Worm (Caenorhabditis elegans) whole organism, L2 larva: ENCODE data around the gene M04G7.5.

Experiments
- C34F6.9 ChIP-seq: fragments of 150-350 bp; optimal IDR thresholded peaks from 2 replicates; lab custom pipeline; 2014; ENCODE audit warnings: missing biosample characterization, missing genetic modification characterization
- F13H6.1 ChIP-seq: sonication (generic microtip); optimal IDR thresholded peaks from 2 replicates; lab custom pipeline; 2016; ENCODE audit warnings: missing genetic modification characterization, missing compliant biosample characterization
- R02D3.7 ChIP-seq: fragments of 150-350 bp; optimal IDR thresholded peaks from 2 replicates; lab custom pipeline; 2014; ENCODE audit warnings: missing biosample characterization, missing genetic modification characterization
- Y55F3AM.14 ChIP-seq: fragments of 200-800 bp; sonication (Bioruptor generic); optimal IDR thresholded peaks from 2 replicates; lab custom pipeline; 2018; ENCODE audit warnings: mild to moderate bottlenecking, missing genetic modification characterization, missing compliant biosample characterization
- ZK546.5 ChIP-seq: sonication (generic microtip); optimal IDR thresholded peaks from 2 replicates; lab custom pipeline; 2017; ENCODE audit warnings: missing biosample characterization, missing genetic modification characterization
- alr-1 ChIP-seq: fragments of 150-350 bp; optimal IDR thresholded peaks from 2 replicates; lab custom pipeline; 2014; ENCODE audit warnings: missing biosample characterization, missing genetic modification characterization
- aly-2 ChIP-seq: fragments of 150-350 bp; optimal IDR thresholded peaks from 2 replicates; lab custom pipeline; 2014; ENCODE audit warnings: missing biosample characterization, missing genetic modification characterization
- ama-1 ChIP-seq: fragments of 150-350 bp; optimal IDR thresholded peaks from 2 replicates; lab custom pipeline; 2018; ENCODE audit warnings: inconsistent platforms
- blmp-1 ChIP-seq: sonication (generic microtip); optimal IDR thresholded peaks from 2 replicates; lab custom pipeline; 2017; ENCODE audit warnings: missing genetic modification characterization, mild to moderate bottlenecking, missing compliant biosample characterization, antibody characterized with exemption, moderate library complexity; ENCODE audit not compliant: insufficient read depth
- ceh-16 ChIP-seq: fragments of 150-350 bp; optimal IDR thresholded peaks from 2 replicates; lab custom pipeline; 2014; ENCODE audit warnings: missing biosample characterization, missing genetic modification characterization
- ceh-82 ChIP-seq: fragments of 150-350 bp; optimal IDR thresholded peaks from 2 replicates; lab custom pipeline; 2014; ENCODE audit warnings: missing biosample characterization, missing genetic modification characterization
- crh-2 ChIP-seq: sonication (generic microtip); optimal IDR thresholded peaks from 2 replicates; lab custom pipeline; 2017; ENCODE audit warnings: missing biosample characterization, missing genetic modification characterization
- dmd-4 ChIP-seq: sonication (generic microtip); optimal IDR thresholded peaks from 2 replicates; lab custom pipeline; 2017; ENCODE audit warnings: missing biosample characterization, missing genetic modification characterization
- egl-27 ChIP-seq: sonication (generic microtip); optimal IDR thresholded peaks from 3 replicates; lab custom pipeline; 2017; ENCODE audit warnings: missing biosample characterization, missing genetic modification reagents, missing genetic modification characterization
- elt-1 ChIP-seq: fragments of 150-350 bp; optimal IDR thresholded peaks from 2 replicates; lab custom pipeline; 2014; ENCODE audit warnings: missing biosample characterization, missing genetic modification characterization
- elt-3 ChIP-seq: sonication (generic microtip); optimal IDR thresholded peaks from 2 replicates; lab custom pipeline; 2017; ENCODE audit warnings: missing biosample characterization, missing genetic modification characterization
- fos-1 ChIP-seq: fragments of 150-350 bp; optimal IDR thresholded peaks from 2 replicates; lab custom pipeline; 2014; ENCODE audit warnings: missing biosample characterization, missing genetic modification characterization
- gmeb-1 ChIP-seq: fragments of 150-350 bp; optimal IDR thresholded peaks from 2 replicates; lab custom pipeline; 2014; ENCODE audit warnings: missing biosample characterization, missing genetic modification characterization
- lin-11 ChIP-seq: fragments of 150-350 bp; sonication (generic microtip); optimal IDR thresholded peaks from 2 replicates; lab custom pipeline; 2014; ENCODE audit warnings: missing biosample characterization, missing genetic modification characterization, inconsistent platforms, mixed read lengths
- lin-13 ChIP-seq: fragments of 150-350 bp; optimal IDR thresholded peaks from 2 replicates; lab custom pipeline; 2014; ENCODE audit warnings: missing biosample characterization, missing genetic modification reagents, missing genetic modification characterization
- lin-39 ChIP-seq: fragments of 150-350 bp; optimal IDR thresholded peaks from 2 replicates; lab custom pipeline; 2014; ENCODE audit warnings: missing biosample characterization, missing genetic modification reagents, missing genetic modification characterization
- lsy-2 ChIP-seq, 2 experiments: fragments of 150-350 bp in 1 of 2; sonication (generic microtip) in 1 of 2; optimal IDR thresholded peaks; 2 replicates each; lab custom pipeline; 2014 to 2017; ENCODE audit warnings: missing biosample characterization in 2 of 2, missing genetic modification characterization in 2 of 2
- mab-5 ChIP-seq: fragments of 150-350 bp; optimal IDR thresholded peaks from 2 replicates; lab custom pipeline; 2014; ENCODE audit warnings: missing biosample characterization, missing genetic modification characterization
- mbf-1 ChIP-seq: sonication (generic microtip); optimal IDR thresholded peaks from 2 replicates; lab custom pipeline; 2017; ENCODE audit warnings: missing biosample characterization, missing genetic modification characterization
- mdl-1 ChIP-seq, 2 experiments: fragments of 150-350 bp in 1 of 2; sonication (generic microtip) in 1 of 2; optimal IDR thresholded peaks; 2 replicates each; lab custom pipeline; 2017; ENCODE audit warnings: missing biosample characterization in 2 of 2, missing genetic modification characterization in 2 of 2
- nhr-10 ChIP-seq: sonication (generic microtip); optimal IDR thresholded peaks from 2 replicates; lab custom pipeline; 2017; ENCODE audit warnings: missing biosample characterization, missing genetic modification characterization
- nhr-11 ChIP-seq: fragments of 150-350 bp; optimal IDR thresholded peaks from 2 replicates; lab custom pipeline; 2014; ENCODE audit warnings: missing biosample characterization, missing genetic modification characterization
- nhr-12 ChIP-seq: fragments of 150-350 bp; optimal IDR thresholded peaks from 2 replicates; lab custom pipeline; 2014; ENCODE audit warnings: missing biosample characterization, missing genetic modification characterization
- nhr-129 ChIP-seq: fragments of 150-350 bp; optimal IDR thresholded peaks from 2 replicates; lab custom pipeline; 2014; ENCODE audit warnings: missing biosample characterization, missing genetic modification characterization
- nhr-21 ChIP-seq: fragments of 150-350 bp; optimal IDR thresholded peaks from 2 replicates; lab custom pipeline; 2014; ENCODE audit warnings: missing biosample characterization, missing genetic modification characterization
- nhr-23 ChIP-seq: fragments of 150-350 bp; optimal IDR thresholded peaks from 2 replicates; lab custom pipeline; 2014; ENCODE audit warnings: missing biosample characterization, missing genetic modification reagents, missing genetic modification characterization
- nhr-237 ChIP-seq: fragments of 150-350 bp; optimal IDR thresholded peaks from 2 replicates; lab custom pipeline; 2014; ENCODE audit warnings: missing biosample characterization, missing genetic modification characterization
- nhr-25 ChIP-seq: fragments of 150-350 bp; sonication (generic microtip); optimal IDR thresholded peaks from 3 replicates; lab custom pipeline; 2014; ENCODE audit warnings: missing biosample characterization, missing genetic modification characterization
- nhr-6 ChIP-seq: fragments of 150-350 bp; optimal IDR thresholded peaks from 2 replicates; lab custom pipeline; 2014; ENCODE audit warnings: missing biosample characterization, missing genetic modification characterization
- nhr-77 ChIP-seq: fragments of 150-350 bp; optimal IDR thresholded peaks from 2 replicates; lab custom pipeline; 2014; ENCODE audit warnings: missing biosample characterization, missing genetic modification characterization
- peb-1 ChIP-seq: fragments of 150-350 bp; optimal IDR thresholded peaks from 2 replicates; lab custom pipeline; 2014; ENCODE audit warnings: missing biosample characterization, missing genetic modification characterization
- sem-4 ChIP-seq: fragments of 150-350 bp; optimal IDR thresholded peaks from 2 replicates; lab custom pipeline; 2014; ENCODE audit warnings: missing biosample characterization, missing genetic modification reagents, missing genetic modification characterization
- skn-1 ChIP-seq: sonication (generic microtip); optimal IDR thresholded peaks from 2 replicates; lab custom pipeline; 2017; ENCODE audit warnings: missing biosample characterization, missing genetic modification characterization
- sma-3 ChIP-seq: sonication (generic microtip); optimal IDR thresholded peaks from 2 replicates; lab custom pipeline; 2016; ENCODE audit warnings: missing genetic modification reagents, missing genetic modification characterization, missing compliant biosample characterization
- sma-9 ChIP-seq, 2 experiments: fragments of 150-350 bp in 1 of 2; sonication (generic microtip) in 1 of 2; optimal IDR thresholded peaks; 2 replicates each; lab custom pipeline; 2014 to 2016; ENCODE audit warnings: missing genetic modification characterization in 2 of 2, mild to moderate bottlenecking in 1 of 2, missing biosample characterization in 1 of 2, missing compliant biosample characterization in 1 of 2, missing genetic modification reagents in 1 of 2, moderate library complexity in 1 of 2
- snpc-4 ChIP-seq: fragments of 150-350 bp; optimal IDR thresholded peaks from 2 replicates; lab custom pipeline; 2014; ENCODE audit warnings: missing biosample characterization, missing genetic modification characterization
- unc-39 ChIP-seq: fragments of 150-350 bp; optimal IDR thresholded peaks from 2 replicates; lab custom pipeline; 2014; ENCODE audit warnings: missing biosample characterization, missing genetic modification characterization
- unc-55 ChIP-seq: fragments of 150-350 bp; sonication (generic microtip); optimal IDR thresholded peaks from 3 replicates; lab custom pipeline; 2014; ENCODE audit warnings: missing biosample characterization, missing genetic modification reagents, missing genetic modification characterization
- unc-62 ChIP-seq: fragments of 150-350 bp; optimal IDR thresholded peaks from 2 replicates; lab custom pipeline; 2014; ENCODE audit warnings: missing biosample characterization, missing genetic modification reagents, missing genetic modification characterization
- zag-1 ChIP-seq: fragments of 150-350 bp; optimal IDR thresholded peaks from 2 replicates; lab custom pipeline; 2014; ENCODE audit warnings: missing biosample characterization, missing genetic modification characterization
- ztf-1 ChIP-seq: fragments of 200-800 bp; sonication (Bioruptor generic); conservative IDR thresholded peaks from 2 replicates; pipeline ENCODE4 v1.3.6; 2022; ENCODE audit warnings: missing genetic modification characterization, missing compliant biosample characterization
- ztf-11 ChIP-seq: sonication (generic microtip); optimal IDR thresholded peaks from 2 replicates; lab custom pipeline; 2017; ENCODE audit warnings: missing biosample characterization, missing genetic modification characterization
- ztf-4 ChIP-seq: fragments of 150-350 bp; optimal IDR thresholded peaks from 2 replicates; lab custom pipeline; 2014; ENCODE audit warnings: missing biosample characterization, missing genetic modification characterization

M04G7.5 gene

DNA sequence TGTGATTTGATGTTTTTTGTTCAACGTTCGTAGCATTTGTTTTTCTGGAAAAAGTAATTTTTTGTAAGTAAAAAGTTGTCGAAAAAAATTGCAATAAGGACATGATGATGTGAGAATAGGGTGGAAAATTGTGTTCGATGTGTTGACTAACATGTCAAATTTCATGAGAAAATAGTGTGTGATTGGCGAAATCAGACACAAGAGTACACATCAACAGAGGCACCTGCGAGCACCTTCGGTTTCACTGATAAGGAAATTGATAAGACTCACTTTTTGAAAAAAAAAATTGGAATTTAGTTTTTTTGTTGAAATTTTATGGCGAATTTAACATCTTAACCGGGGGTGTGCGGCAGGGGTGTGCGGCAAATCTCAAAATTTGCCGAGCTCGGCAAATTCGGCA is 14.4 kb upstream of the M04G7.5 start, which contains the start of gene hum-8:
Gene hum-8 (minus strand): TSS at position 46 of the 400 bp plus-strand sequence.
- peak; percentile 91 for TF ChIP-seq fos-1 (tag; lab: Kevin White, UChicago)
- TF ChIP-seq sma-3, result no peak

- TF ChIP-seq ztf-1 (GFP tag; lab: Robert Waterston, UW), result no peak
- peak; percentile 1 for TF ChIP-seq blmp-1
- TF ChIP-seq zag-1 (tag; lab: Kevin White, UChicago), result peak; percentile 39
- no peak for TF ChIP-seq peb-1 (tag; lab: Kevin White, UChicago)
- peak; percentile 81 for TF ChIP-seq fos-1 (tag; lab: Kevin White, UChicago)
- TF ChIP-seq elt-1 (tag; lab: Kevin White, UChicago), result no peak
- peak; percentile 44 for TF ChIP-seq lin-11 (tag; lab: Kevin White, UChicago)
- TF ChIP-seq egl-27, result peak; percentile 51
- TF ChIP-seq unc-55 (GFP tag; lab: Kevin White, UChicago), result peak; percentile 96
- peak; percentile 94 for TF ChIP-seq lin-13
- no peak for TF ChIP-seq dmd-4 (tag; lab: Kevin White, UChicago)
- TF ChIP-seq Y55F3AM.14 (GFP tag; lab: Kevin White, UChicago), result no peak
- TF ChIP-seq sem-4 (tag; lab: Kevin White, UChicago), result peak; percentile 75
- TF ChIP-seq nhr-77 (tag; lab: Kevin White, UChicago), result peak; percentile 56
- peak; percentile 94 for TF ChIP-seq sma-3
- no peak for TF ChIP-seq nhr-10 (tag; lab: Kevin White, UChicago)
- no peak for TF ChIP-seq nhr-23 (tag; lab: Kevin White, UChicago)
- TF ChIP-seq lin-39 (tag; lab: Kevin White, UChicago), result no peak
- TF ChIP-seq nhr-237 (tag; lab: Kevin White, UChicago), result no peak
- TF ChIP-seq R02D3.7, result peak; percentile 35
- peak; percentile 74 for TF ChIP-seq ceh-16 (tag; lab: Kevin White, UChicago)
- TF ChIP-seq gmeb-1 (tag; lab: Kevin White, UChicago), result peak; percentile 96
- no peak for TF ChIP-seq skn-1 (tag; lab: Kevin White, UChicago)
- TF ChIP-seq ztf-4 (tag; lab: Kevin White, UChicago), result peak; percentile 77
- TF ChIP-seq nhr-129 (tag; lab: Kevin White, UChicago), result peak; percentile 77
- TF ChIP-seq F13H6.1, result peak; percentile 73
- TF ChIP-seq nhr-6 (tag; lab: Kevin White, UChicago), result peak; percentile 71
- TF ChIP-seq crh-2 (tag; lab: Kevin White, UChicago), result peak; percentile 95
- no peak for TF ChIP-seq ceh-82 (tag; lab: Kevin White, UChicago)
- TF ChIP-seq mbf-1 (tag; lab: Kevin White, UChicago), result no peak
- TF ChIP-seq mab-5, result peak; percentile 14
- peak; percentile 81 for TF ChIP-seq snpc-4 (tag; lab: Kevin White, UChicago)
- TF ChIP-seq elt-3 (tag; lab: Kevin White, UChicago), result no peak
- TF ChIP-seq aly-2, result no peak
- TF ChIP-seq nhr-11 (tag; lab: Kevin White, UChicago), result no peak
- TF ChIP-seq nhr-25 (tag; lab: Kevin White, UChicago), result peak; percentile 71
- peak; percentile 93 for TF ChIP-seq C34F6.9 (tag; lab: Kevin White, UChicago)
- peak; percentile 88 for TF ChIP-seq nhr-21 (tag; lab: Kevin White, UChicago)
- peak in 1 of 2 experiments; percentile 30 for TF ChIP-seq mdl-1 (tag; optimal IDR thresholded peaks at IDR 0.05; lab: Kevin White, UChicago)
- peak; percentile 76 for TF ChIP-seq sma-9 (GFP tag; optimal IDR thresholded peaks at IDR 0.05; lab: Kevin White, UChicago)
- TF ChIP-seq sma-9 (tag; optimal IDR thresholded peaks at IDR 0.05; lab: Kevin White, UChicago), result no peak
- no peak for TF ChIP-seq unc-62 (GFP tag; lab: Kevin White, UChicago)
- peak; percentile 42 for TF ChIP-seq alr-1 (tag; lab: Kevin White, UChicago)
- peak; percentile 78 to 94 for TF ChIP-seq lsy-2 (tag; optimal IDR thresholded peaks at IDR 0.05; lab: Kevin White, UChicago)
- no peak for TF ChIP-seq ztf-11 (tag; lab: Kevin White, UChicago)
- TF ChIP-seq ZK546.5 (tag; lab: Kevin White, UChicago), result peak; percentile 27
- peak; percentile 12 for TF ChIP-seq ama-1 (lab: Kevin White, UChicago)
- no peak for TF ChIP-seq nhr-12 (tag; lab: Kevin White, UChicago)
- TF ChIP-seq unc-39 (tag; lab: Kevin White, UChicago), result no peak
These were observed 11.3 kb upstream of the M04G7.5 start, which contains the start of gene mrpl-55 for ce11 chrIV:443622-444021. TSS of gene mrpl-55 (plus strand) at chrIV:443985.
